Fruit fly (Drosophila melanogaster): ENCODE data around the gene CG6686.

The CG6686 gene

dm6 chr2L:11973145-11973738 is 14.6 kb downstream of the CG6686 start (continued):
- TF ChIP-seq pros (GFP tag; optimal IDR thresholded peaks at IDR 0.05) (peak; percentile 11), CG31441 (GFP tag; IDR thresholded peaks at IDR 0.05) (no peak), CG14667 (GFP tag; IDR thresholded peaks at IDR 0.05) (no peak), Nf-YB (GFP tag; optimal IDR thresholded peaks at IDR 0.05) (no peak), CG2199 (GFP tag; IDR thresholded peaks at IDR 0.05) (peak; percentile 91), CkIIα-i1 (GFP tag; IDR thresholded peaks at IDR 0.05) (no peak), CG13775 (GFP tag; optimal IDR thresholded peaks at IDR 0.05) (no peak), sob (GFP tag; IDR thresholded peaks at IDR 0.05) (no peak), C15 (GFP tag; IDR thresholded peaks at IDR 0.05) (no peak), fu2 (GFP tag; optimal IDR thresholded peaks at IDR 0.05) (no peak), CG4404 (GFP tag; IDR thresholded peaks at IDR 0.05) (no peak), Sox102F (GFP tag; optimal IDR thresholded peaks at IDR 0.05) (no peak), Stat92E (GFP tag; optimal IDR thresholded peaks at IDR 0.05) (no peak), twi (tag; optimal IDR thresholded peaks at IDR 0.05) (no peak), sna (GFP tag; IDR thresholded peaks at IDR 0.05; ENCODE audit: partially characterized antibody) (no peak), gcm (GFP tag; optimal IDR thresholded peaks at IDR 0.05) (peak; percentile 77), CG15479 (GFP tag; optimal IDR thresholded peaks at IDR 0.05) (no peak), ewg (GFP tag; optimal IDR thresholded peaks at IDR 0.05) (no peak), CG17829 (tag; optimal IDR thresholded peaks at IDR 0.05) (no peak), Hr39 (optimal IDR thresholded peaks at IDR 0.05) (no peak), al (GFP tag; IDR thresholded peaks at IDR 0.05) (no peak), Dref (GFP tag; IDR thresholded peaks at IDR 0.05) (no peak), tgo (GFP tag; IDR thresholded peaks at IDR 0.05) (no peak), fru (optimal IDR thresholded peaks at IDR 0.05) (no peak), CG8478 (optimal IDR thresholded peaks at IDR 0.05) (no peak), Doc3 (GFP tag; IDR thresholded peaks at IDR 0.05; ENCODE audit: partially characterized antibody) (no peak), CG14965 (GFP tag; optimal IDR thresholded peaks at IDR 0.05; ENCODE audit: borderline replicate concordance) (no peak), CG11456 (GFP tag; IDR thresholded peaks at IDR 0.05) (no peak), Kr (GFP tag; optimal IDR thresholded peaks at IDR 0.05) (peak; percentile 6), trh (GFP tag; optimal IDR thresholded peaks at IDR 0.05) (no peak), CTCF (GFP tag; optimal IDR thresholded peaks at IDR 0.05) (no peak), lilli (GFP tag; optimal IDR thresholded peaks at IDR 0.05) (no peak), danr (GFP tag; IDR thresholded peaks at IDR 0.05) (no peak), CrebB (tag; optimal IDR thresholded peaks at IDR 0.05) (no peak), bowl (GFP tag; IDR thresholded peaks at IDR 0.05) (no peak), CG2875 (GFP tag; optimal IDR thresholded peaks at IDR 0.05) (no peak), Dfd (GFP tag; optimal IDR thresholded peaks at IDR 0.05) (no peak), Blimp-1 (GFP tag; optimal IDR thresholded peaks at IDR 0.05) (no peak), B-H2 (GFP tag; optimal IDR thresholded peaks at IDR 0.05) (peak; percentile 5), grn (GFP tag; optimal IDR thresholded peaks at IDR 0.05) (peak; percentile 34), CG14860 (GFP tag; IDR thresholded peaks at IDR 0.05; ENCODE audit: partially characterized antibody) (no peak)

- TF ChIP-seq CG8359 (GFP tag; optimal IDR thresholded peaks at IDR 0.05; ENCODE audit: borderline replicate concordance) (peak; percentile 27), sisA (GFP tag; IDR thresholded peaks at IDR 0.05) (no peak), sc (optimal IDR thresholded peaks at IDR 0.05) (no peak), sc (GFP tag; optimal IDR thresholded peaks at IDR 0.05) (peak; percentile 19), CG2116 (GFP tag; optimal IDR thresholded peaks at IDR 0.05) (no peak), Lhr (GFP tag; optimal IDR thresholded peaks at IDR 0.05) (no peak), CG11247 (GFP tag; IDR thresholded peaks at IDR 0.05) (peak; percentile 28; the same call in 1 of the 2 replicates), CkIIα-i1 (GFP tag; IDR thresholded peaks at IDR 0.05) (no peak), E2f1 (GFP tag; IDR thresholded peaks at IDR 0.05) (no peak; the same call in 1 of the 2 replicates), CG5953 (GFP tag; IDR thresholded peaks at IDR 0.05) (0 out of 2 replicates have a peak, but pooled peaks have one; percentile 52), Ets97D (GFP tag; optimal IDR thresholded peaks at IDR 0.05) (no peak), wor (GFP tag; IDR thresholded peaks at IDR 0.05) (no peak), org-1 (GFP tag; optimal IDR thresholded peaks at IDR 0.05) (peak; percentile 22), NfI (GFP tag; optimal IDR thresholded peaks at IDR 0.05) (no peak)
Measured at dm6 chr2L:11970853-11971397, 16.9 kb downstream of the CG6686 start.

Measured in whole organism, embryonic.